Worm (Caenorhabditis elegans) whole organism, L3 larva: ENCODE results near the gene drr-1.

Source experiments
- ZK546.5 ChIP-seq: sonication (generic microtip); optimal IDR thresholded peaks from 2 replicates; lab custom pipeline; 2017; ENCODE audit warnings: missing biosample characterization, missing genetic modification characterization
- aly-2 ChIP-seq: fragments of 150-350 bp; optimal IDR thresholded peaks from 2 replicates; lab custom pipeline; 2014; ENCODE audit warnings: missing biosample characterization, missing genetic modification characterization
- ama-1 ChIP-seq: fragments of 150-350 bp; optimal IDR thresholded peaks from 2 replicates; lab custom pipeline; 2018
- ceh-16 ChIP-seq: sonication (generic microtip); optimal IDR thresholded peaks from 2 replicates; lab custom pipeline; 2017; ENCODE audit warnings: missing biosample characterization, missing genetic modification characterization
- ceh-28 ChIP-seq: fragments of 150-350 bp; optimal IDR thresholded peaks from 2 replicates; lab custom pipeline; 2014; ENCODE audit warnings: missing biosample characterization, missing genetic modification reagents, missing genetic modification characterization
- egl-27 ChIP-seq: sonication (generic microtip); optimal IDR thresholded peaks from 4 replicates; lab custom pipeline; 2017; ENCODE audit warnings: missing biosample characterization, missing genetic modification reagents, missing genetic modification characterization
- egl-5 ChIP-seq: fragments of 150-350 bp; optimal IDR thresholded peaks from 2 replicates; lab custom pipeline; 2017; ENCODE audit warnings: missing biosample characterization, missing genetic modification reagents, missing genetic modification characterization, inconsistent platforms
- elt-2 ChIP-seq: sonication (generic microtip); optimal IDR thresholded peaks from 2 replicates; lab custom pipeline; 2016; ENCODE audit warnings: missing genetic modification reagents, mild to moderate bottlenecking, missing genetic modification characterization, missing compliant biosample characterization
- elt-3 ChIP-seq, 3 experiments: fragments of 150-350 bp in 1 of 3; sonication (generic microtip) in 2 of 3; optimal IDR thresholded peaks; 2 replicates in 2 of 3; 4 replicates in 1 of 3; lab custom pipeline; 2014 to 2017; ENCODE audit warnings: missing biosample characterization in 3 of 3, missing genetic modification characterization in 3 of 3
- fkh-10 ChIP-seq: sonication (generic microtip); optimal IDR thresholded peaks from 2 replicates; lab custom pipeline; 2017; ENCODE audit warnings: missing biosample characterization, missing genetic modification reagents, missing genetic modification characterization
- fkh-2 ChIP-seq: fragments of 150-350 bp; optimal IDR thresholded peaks from 2 replicates; lab custom pipeline; 2014; ENCODE audit warnings: missing biosample characterization, missing genetic modification reagents, missing genetic modification characterization
- hmg-11 ChIP-seq: sonication (generic microtip); optimal IDR thresholded peaks from 2 replicates; lab custom pipeline; 2016; ENCODE audit warnings: missing genetic modification characterization, missing compliant biosample characterization
- jun-1 ChIP-seq: fragments of 150-350 bp; optimal IDR thresholded peaks from 2 replicates; lab custom pipeline; 2014; ENCODE audit warnings: missing biosample characterization, missing genetic modification reagents, missing genetic modification characterization
- lin-15B ChIP-seq: fragments of 150-350 bp; optimal IDR thresholded peaks from 2 replicates; lab custom pipeline; 2014; ENCODE audit warnings: missing biosample characterization, missing genetic modification characterization
- lin-39 ChIP-seq: fragments of 150-350 bp; optimal IDR thresholded peaks from 2 replicates; lab custom pipeline; 2018; ENCODE audit warnings: missing biosample characterization, missing genetic modification reagents, missing genetic modification characterization
- mdl-1 ChIP-seq: fragments of 150-350 bp; optimal IDR thresholded peaks from 2 replicates; lab custom pipeline; 2014; ENCODE audit warnings: missing biosample characterization, missing genetic modification characterization
- mml-1 ChIP-seq: fragments of 150-350 bp; sonication (generic microtip); optimal IDR thresholded peaks from 3 replicates; lab custom pipeline; 2014; ENCODE audit warnings: missing biosample characterization, missing genetic modification characterization
- nfya-1 ChIP-seq: sonication (generic microtip); optimal IDR thresholded peaks from 2 replicates; lab custom pipeline; 2017; ENCODE audit warnings: missing genetic modification characterization, mild to moderate bottlenecking, missing compliant biosample characterization, antibody characterized with exemption, moderate library complexity; ENCODE audit not compliant: insufficient read depth
- nhr-11 ChIP-seq: fragments of 150-350 bp; optimal IDR thresholded peaks from 2 replicates; lab custom pipeline; 2014; ENCODE audit warnings: missing biosample characterization, missing genetic modification characterization
- nhr-12 ChIP-seq: fragments of 150-350 bp; optimal IDR thresholded peaks from 2 replicates; lab custom pipeline; 2014; ENCODE audit warnings: missing biosample characterization, missing genetic modification characterization
- nhr-23 ChIP-seq: fragments of 150-350 bp; optimal IDR thresholded peaks from 2 replicates; lab custom pipeline; 2014; ENCODE audit warnings: missing biosample characterization, missing genetic modification reagents, missing genetic modification characterization
- nhr-237 ChIP-seq: fragments of 150-350 bp; optimal IDR thresholded peaks from 2 replicates; lab custom pipeline; 2014; ENCODE audit warnings: missing biosample characterization, missing genetic modification characterization
- nhr-25 ChIP-seq: sonication (generic microtip); optimal IDR thresholded peaks from 2 replicates; lab custom pipeline; 2017; ENCODE audit warnings: missing biosample characterization, missing genetic modification characterization
- nhr-28 ChIP-seq: fragments of 150-350 bp; optimal IDR thresholded peaks from 2 replicates; lab custom pipeline; 2014; ENCODE audit warnings: missing biosample characterization, missing genetic modification characterization
- nhr-43 ChIP-seq: sonication (generic microtip); optimal IDR thresholded peaks from 2 replicates; lab custom pipeline; 2016; ENCODE audit warnings: mild to moderate bottlenecking, missing genetic modification characterization, missing compliant biosample characterization; ENCODE audit not compliant: poor library complexity, severe bottlenecking
- nhr-67 ChIP-seq: fragments of 150-350 bp; optimal IDR thresholded peaks from 2 replicates; lab custom pipeline; 2014; ENCODE audit warnings: missing biosample characterization, missing genetic modification characterization
- nhr-76 ChIP-seq: fragments of 150-350 bp; sonication (generic microtip); optimal IDR thresholded peaks from 5 replicates; lab custom pipeline; 2014; ENCODE audit warnings: missing biosample characterization, missing genetic modification characterization
- nhr-77 ChIP-seq: fragments of 150-350 bp; optimal IDR thresholded peaks from 2 replicates; lab custom pipeline; 2014; ENCODE audit warnings: missing biosample characterization, missing genetic modification characterization
- pha-4 ChIP-seq: fragments of 150-350 bp; optimal IDR thresholded peaks from 2 replicates; lab custom pipeline; 2014; ENCODE audit warnings: missing biosample characterization, missing genetic modification reagents, missing genetic modification characterization
- pqm-1 ChIP-seq: fragments of 150-350 bp; optimal IDR thresholded peaks from 2 replicates; lab custom pipeline; 2017; ENCODE audit warnings: missing biosample characterization, missing genetic modification characterization, inconsistent platforms
- sea-2 ChIP-seq: fragments of 150-350 bp; sonication (generic microtip); optimal IDR thresholded peaks from 4 replicates; lab custom pipeline; 2014; ENCODE audit warnings: missing biosample characterization, missing genetic modification reagents, missing genetic modification characterization
- skn-1 ChIP-seq: fragments of 150-350 bp; optimal IDR thresholded peaks from 2 replicates; lab custom pipeline; 2014; ENCODE audit warnings: missing biosample characterization, missing genetic modification characterization
- snpc-4 ChIP-seq: fragments of 150-350 bp; optimal IDR thresholded peaks from 2 replicates; lab custom pipeline; 2014; ENCODE audit warnings: missing biosample characterization, missing genetic modification characterization
- tbx-2 ChIP-seq: sonication (generic microtip); optimal IDR thresholded peaks from 2 replicates; lab custom pipeline; 2016; ENCODE audit warnings: mild to moderate bottlenecking, missing genetic modification characterization, missing compliant biosample characterization
- unc-62 ChIP-seq: fragments of 150-350 bp; sonication (generic microtip); optimal IDR thresholded peaks from 4 replicates; lab custom pipeline; 2014; ENCODE audit warnings: missing biosample characterization, missing genetic modification reagents, missing genetic modification characterization
- zag-1 ChIP-seq: fragments of 150-350 bp; optimal IDR thresholded peaks from 2 replicates; lab custom pipeline; 2014; ENCODE audit warnings: missing biosample characterization, missing genetic modification characterization
- ztf-4 ChIP-seq: fragments of 150-350 bp; optimal IDR thresholded peaks from 2 replicates; lab custom pipeline; 2014; ENCODE audit warnings: missing biosample characterization, missing genetic modification characterization

drr-1 gene

DNA sequence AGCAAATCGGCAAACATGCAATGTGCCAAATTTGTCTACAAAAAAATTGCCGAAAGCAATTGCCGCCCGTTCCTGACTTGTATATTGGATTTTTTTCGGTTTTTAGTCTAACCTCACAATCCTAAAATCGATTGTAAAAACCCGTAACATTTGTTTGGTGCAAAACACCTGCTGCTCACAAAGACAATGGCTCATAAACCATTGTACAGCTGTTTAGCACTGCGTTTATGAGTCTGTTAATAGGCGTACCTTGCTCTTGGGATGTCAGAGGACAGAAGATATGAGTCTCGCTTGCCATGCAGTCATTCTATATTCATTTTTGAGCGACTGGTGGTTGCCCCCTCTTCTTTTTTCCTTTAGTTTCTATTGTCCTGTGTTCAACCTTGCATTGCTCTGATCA, 23.6 kb downstream of the drr-1 start, which contains the start of gene E01G4.5:
E01G4.5 (plus strand) TSS at position 301 of the 400 bp plus-strand sequence.
- TF ChIP-seq unc-62 (GFP tag; lab: Kevin White, UChicago) (no peak), nhr-28 (tag; lab: Kevin White, UChicago) (no peak), sea-2 (GFP tag; lab: Kevin White, UChicago) (no peak), aly-2 (no peak), nhr-76 (tag; lab: Kevin White, UChicago) (no peak), skn-1 (tag; lab: Kevin White, UChicago) (no peak), lin-15B (no peak), ceh-16 (no peak), snpc-4 (tag; lab: Kevin White, UChicago) (no peak), fkh-2 (tag; lab: Kevin White, UChicago) (no peak), egl-5 (no peak), nhr-237 (tag; lab: Kevin White, UChicago) (no peak), nhr-43 (tag; lab: Kevin White, UChicago) (no peak), elt-2 (tag; lab: Kevin White, UChicago) (no peak), nhr-12 (no peak), egl-27 (tag; lab: Kevin White, UChicago) (no peak)

DNA sequence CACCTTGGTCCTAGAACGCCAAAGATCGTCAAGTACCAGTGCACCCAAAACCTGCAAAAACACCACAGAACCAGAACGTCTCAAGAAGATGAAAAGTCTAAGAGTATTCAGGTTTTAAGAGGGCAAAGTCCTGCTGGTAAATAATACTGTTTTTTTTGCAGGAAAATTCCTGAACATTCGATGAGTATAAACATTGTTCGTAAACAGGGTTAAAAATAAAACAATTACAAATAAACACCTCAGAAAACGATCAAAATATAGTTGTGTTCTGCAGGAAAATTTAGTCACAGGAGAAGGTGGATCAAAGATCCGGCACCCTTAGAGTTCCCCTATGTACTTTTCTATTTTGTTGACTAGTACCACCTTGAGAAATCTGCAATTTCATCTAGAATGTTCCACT, 25.0 kb downstream of the drr-1 start:
- TF ChIP-seq pha-4 (tag; lab: Kevin White, UChicago) (no peak), ama-1 (lab: Kevin White, UChicago) (no peak), nhr-67 (tag; lab: Kevin White, UChicago) (no peak), ceh-28 (tag; lab: Kevin White, UChicago) (no peak), fkh-10 (GFP tag; lab: Kevin White, UChicago) (no peak), nhr-25 (tag; lab: Kevin White, UChicago) (no peak), lin-39 (tag; lab: Kevin White, UChicago) (no peak), zag-1 (tag; lab: Kevin White, UChicago) (no peak), nhr-237 (tag; lab: Kevin White, UChicago) (no peak), nhr-77 (tag; lab: Kevin White, UChicago) (no peak), ZK546.5 (tag; lab: Kevin White, UChicago) (no peak), nhr-76 (tag; lab: Kevin White, UChicago) (no peak), snpc-4 (tag; lab: Kevin White, UChicago) (no peak), ztf-4 (tag; lab: Kevin White, UChicago) (no peak), aly-2 (no peak), egl-27 (tag; lab: Kevin White, UChicago) (no peak), nhr-43 (tag; lab: Kevin White, UChicago) (no peak), fkh-2 (tag; lab: Kevin White, UChicago) (no peak), nhr-23 (tag; lab: Kevin White, UChicago) (no peak), lin-15B (no peak)

DNA sequence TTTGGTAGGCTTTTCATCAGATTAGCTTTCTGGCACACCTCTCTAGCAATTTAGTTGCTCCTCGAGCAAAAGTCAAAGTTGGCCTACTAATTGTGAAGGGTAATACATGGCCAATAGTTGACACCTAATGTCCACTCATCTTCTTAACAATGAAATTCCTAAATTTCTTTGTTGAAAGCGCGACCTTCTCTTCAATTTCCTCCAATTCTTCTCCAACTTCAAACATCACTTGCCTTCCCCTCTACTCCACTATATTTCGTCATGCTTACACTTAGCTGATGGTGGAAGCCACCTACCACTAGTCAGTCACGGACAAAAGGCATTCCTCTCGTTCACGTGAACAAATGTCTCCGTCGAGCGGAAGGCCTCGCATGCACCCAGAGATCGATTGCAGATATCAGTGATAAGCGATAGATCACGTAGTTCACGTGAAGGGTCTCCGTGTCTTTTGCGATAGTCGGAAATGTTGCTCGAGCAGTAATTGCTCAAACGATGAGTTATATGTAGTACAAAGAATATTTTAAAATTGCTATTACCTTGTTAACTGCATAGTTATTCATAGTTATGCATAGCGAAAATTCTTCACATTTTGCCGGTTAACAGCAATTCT, 26.6 kb downstream of the drr-1 start, which contains the start of gene E01G4.3:
E01G4.3 (minus strand) TSS at position 560 of the 610 bp plus-strand sequence.
- peak; percentile 83 for TF ChIP-seq egl-27 (tag; lab: Kevin White, UChicago)
- TF ChIP-seq nhr-28 (tag; lab: Kevin White, UChicago) = no peak
- TF ChIP-seq nfya-1 = peak; percentile 79
- peak; percentile 84 for TF ChIP-seq nhr-43 (tag; lab: Kevin White, UChicago)
- TF ChIP-seq nhr-25 (tag; lab: Kevin White, UChicago) = peak; percentile 90
- TF ChIP-seq pha-4 (tag; lab: Kevin White, UChicago) = peak; percentile 3
- peak; percentile 93 for TF ChIP-seq jun-1 (tag; lab: Kevin White, UChicago)
- TF ChIP-seq tbx-2 (tag; lab: Kevin White, UChicago) = peak; percentile 3
- no peak for TF ChIP-seq ZK546.5 (tag; lab: Kevin White, UChicago)
- TF ChIP-seq elt-3 (tag; optimal IDR thresholded peaks at IDR 0.05; lab: Kevin White, UChicago) = peak in 2 of 3 experiments; percentile 20 to 62
- TF ChIP-seq mml-1 (tag; lab: Kevin White, UChicago) = peak; percentile 92
- TF ChIP-seq ceh-28 (tag; lab: Kevin White, UChicago) = peak; percentile 80
- TF ChIP-seq nhr-11 (tag; lab: Kevin White, UChicago) = peak; percentile 69
- no peak for TF ChIP-seq zag-1 (tag; lab: Kevin White, UChicago)
- TF ChIP-seq nhr-23 (tag; lab: Kevin White, UChicago) = peak; percentile 71
- peak; percentile 69 for TF ChIP-seq mdl-1 (tag; lab: Kevin White, UChicago)
- TF ChIP-seq hmg-11 (tag; lab: Kevin White, UChicago) = no peak
- peak; percentile 98 for TF ChIP-seq pqm-1 (tag; lab: Kevin White, UChicago)
- TF ChIP-seq skn-1 (tag; lab: Kevin White, UChicago) = peak; percentile 2
- peak; percentile 92 for TF ChIP-seq elt-2 (tag; lab: Kevin White, UChicago)
